Worm (Caenorhabditis elegans) whole organism, L1 larva: ENCODE data around the gene ilys-5.

Experiments
- ama-1 ChIP-seq: fragments of 150-350 bp; optimal IDR thresholded peaks from 2 replicates; lab custom pipeline; 2014
- blmp-1 ChIP-seq: fragments of 150-350 bp; optimal IDR thresholded peaks from 2 replicates; lab custom pipeline; 2014; ENCODE audit warnings: missing biosample characterization, missing genetic modification characterization
- ceh-63 ChIP-seq: fragments of 200-800 bp; sonication (Bioruptor generic); optimal IDR thresholded peaks from 2 replicates; lab custom pipeline; 2018; ENCODE audit warnings: mild to moderate bottlenecking, missing genetic modification characterization, missing compliant biosample characterization
- ceh-88 ChIP-seq: fragments of 200-800 bp; sonication (Bioruptor generic); IDR thresholded peaks from 2 replicates; pipeline ENCODE4 v1.3.6; 2022; ENCODE audit warnings: missing genetic modification characterization, missing compliant biosample characterization
- dsc-1 ChIP-seq: sonication (generic microtip); optimal IDR thresholded peaks from 2 replicates; lab custom pipeline; 2016; ENCODE audit warnings: mild to moderate bottlenecking, missing genetic modification characterization, missing compliant biosample characterization
- efl-3 ChIP-seq: fragments of 200-800 bp; sonication (Bioruptor generic); optimal IDR thresholded peaks from 2 replicates; lab custom pipeline; 2018; ENCODE audit warnings: mild to moderate bottlenecking, missing genetic modification characterization, missing compliant biosample characterization
- egl-27 ChIP-seq, 2 experiments: fragments of 150-350 bp in 1 of 2; sonication (generic microtip); optimal IDR thresholded peaks; 3 replicates each; lab custom pipeline; 2017 to 2018; ENCODE audit warnings: missing biosample characterization in 2 of 2, missing genetic modification characterization in 2 of 2, missing genetic modification reagents in 2 of 2
- elt-2 ChIP-seq: sonication (generic microtip); optimal IDR thresholded peaks from 2 replicates; lab custom pipeline; 2016; ENCODE audit warnings: missing genetic modification characterization, mild to moderate bottlenecking, inconsistent platforms, missing compliant biosample characterization, missing genetic modification reagents
- elt-3 ChIP-seq, 6 experiments: fragments of 150-350 bp in 1 of 6; sonication (generic microtip); optimal IDR thresholded peaks; 2 replicates each; lab custom pipeline; 2017 to 2018; ENCODE audit warnings: missing biosample characterization in 6 of 6, missing genetic modification characterization in 6 of 6, inconsistent platforms in 1 of 6
- fkh-4 ChIP-seq: sonication (generic microtip); optimal IDR thresholded peaks from 2 replicates; lab custom pipeline; 2016; ENCODE audit warnings: missing compliant biosample characterization, missing genetic modification characterization, borderline replicate concordance
- fkh-8 ChIP-seq: sonication (generic microtip); optimal IDR thresholded peaks from 2 replicates; lab custom pipeline; 2016; ENCODE audit warnings: mild to moderate bottlenecking, missing genetic modification characterization, missing compliant biosample characterization
- hlh-4 ChIP-seq: sonication (generic microtip); optimal IDR thresholded peaks from 2 replicates; lab custom pipeline; 2016; ENCODE audit warnings: mild to moderate bottlenecking, missing genetic modification characterization, missing compliant biosample characterization
- lin-14 ChIP-seq: fragments of 200-800 bp; sonication (Bioruptor generic); optimal IDR thresholded peaks from 2 replicates; lab custom pipeline; 2018; ENCODE audit warnings: mild to moderate bottlenecking, missing genetic modification characterization, moderate library complexity, missing compliant biosample characterization
- lin-35 ChIP-seq, 2 experiments: fragments of 150-350 bp; optimal IDR thresholded peaks; 2 replicates each; lab custom pipeline; 2014; ENCODE audit warnings: missing biosample characterization in 2 of 2, missing genetic modification characterization in 2 of 2, missing genetic modification reagents in 2 of 2
- mdl-1 ChIP-seq, 2 experiments: fragments of 150-350 bp; optimal IDR thresholded peaks; 2 replicates each; lab custom pipeline; 2014 to 2017; ENCODE audit warnings: missing biosample characterization in 2 of 2, missing genetic modification characterization in 2 of 2, inconsistent platforms in 1 of 2
- nhr-11 ChIP-seq: fragments of 150-350 bp; optimal IDR thresholded peaks from 2 replicates; lab custom pipeline; 2014; ENCODE audit warnings: missing biosample characterization, missing genetic modification characterization
- nhr-19 ChIP-seq: fragments of 200-800 bp; sonication (Bioruptor generic); conservative IDR thresholded peaks from 2 replicates; pipeline ENCODE4 v1.3.6; 2022; ENCODE audit warnings: missing genetic modification characterization, missing compliant biosample characterization
- nhr-20 ChIP-seq: sonication (generic microtip); optimal IDR thresholded peaks from 2 replicates; lab custom pipeline; 2016; ENCODE audit warnings: mild to moderate bottlenecking, missing genetic modification characterization, missing compliant biosample characterization
- nhr-28 ChIP-seq: fragments of 150-350 bp; optimal IDR thresholded peaks from 2 replicates; lab custom pipeline; 2014; ENCODE audit warnings: missing biosample characterization, missing genetic modification characterization
- nhr-47 ChIP-seq: sonication (generic microtip); optimal IDR thresholded peaks from 2 replicates; lab custom pipeline; 2016; ENCODE audit warnings: mild to moderate bottlenecking, missing genetic modification characterization, moderate library complexity, missing compliant biosample characterization
- nhr-71 ChIP-seq: sonication (generic microtip); optimal IDR thresholded peaks from 2 replicates; lab custom pipeline; 2016; ENCODE audit warnings: mild to moderate bottlenecking, missing genetic modification characterization, moderate library complexity, missing compliant biosample characterization
- nhr-84 ChIP-seq: sonication (generic microtip); optimal IDR thresholded peaks from 2 replicates; lab custom pipeline; 2017; ENCODE audit warnings: missing biosample characterization, missing genetic modification characterization
- nhr-90 ChIP-seq: sonication (generic microtip); optimal IDR thresholded peaks from 2 replicates; lab custom pipeline; 2016; ENCODE audit warnings: mild to moderate bottlenecking, missing genetic modification characterization, missing compliant biosample characterization; ENCODE audit not compliant: poor library complexity
- pag-3 ChIP-seq: sonication (generic microtip); optimal IDR thresholded peaks from 2 replicates; lab custom pipeline; 2017; ENCODE audit warnings: missing genetic modification characterization, mild to moderate bottlenecking, missing compliant biosample characterization, antibody characterized with exemption, borderline replicate concordance; ENCODE audit not compliant: insufficient read depth
- pax-3 ChIP-seq: fragments of 200-800 bp; sonication (Bioruptor generic); optimal IDR thresholded peaks from 2 replicates; lab custom pipeline; 2018; ENCODE audit warnings: mild to moderate bottlenecking, missing genetic modification characterization, moderate library complexity, missing compliant biosample characterization
- rnt-1 ChIP-seq: sonication (generic microtip); optimal IDR thresholded peaks from 2 replicates; lab custom pipeline; 2016; ENCODE audit warnings: mild to moderate bottlenecking, missing genetic modification characterization, moderate library complexity, missing compliant biosample characterization
- sox-4 ChIP-seq: sonication (generic microtip); optimal IDR thresholded peaks from 2 replicates; lab custom pipeline; 2016; ENCODE audit warnings: missing genetic modification characterization, missing compliant biosample characterization
- tlp-1 ChIP-seq: fragments of 150-350 bp; optimal IDR thresholded peaks from 2 replicates; lab custom pipeline; 2014; ENCODE audit warnings: missing biosample characterization, missing genetic modification characterization
- unc-130 ChIP-seq: fragments of 150-350 bp; optimal IDR thresholded peaks from 2 replicates; lab custom pipeline; 2017; ENCODE audit warnings: missing biosample characterization, missing genetic modification characterization, inconsistent platforms
- unc-30 ChIP-seq: sonication (generic microtip); optimal IDR thresholded peaks from 2 replicates; lab custom pipeline; 2017; ENCODE audit warnings: missing biosample characterization, missing genetic modification characterization
- unc-86 ChIP-seq: sonication (generic microtip); optimal IDR thresholded peaks from 2 replicates; lab custom pipeline; 2016; ENCODE audit warnings: missing genetic modification characterization, missing compliant biosample characterization
- vab-15 ChIP-seq: sonication (generic microtip); optimal IDR thresholded peaks from 2 replicates; lab custom pipeline; 2017; ENCODE audit warnings: missing genotype, mild to moderate bottlenecking, missing genetic modification characterization, missing compliant biosample characterization
- xbp-1 ChIP-seq: sonication (generic microtip); optimal IDR thresholded peaks from 2 replicates; lab custom pipeline; 2016; ENCODE audit warnings: missing genetic modification characterization, missing compliant biosample characterization
- zag-1 ChIP-seq: fragments of 150-350 bp; optimal IDR thresholded peaks from 2 replicates; lab custom pipeline; 2014; ENCODE audit warnings: missing biosample characterization, missing genetic modification characterization
- ztf-11 ChIP-seq, 2 experiments: sonication (generic microtip); optimal IDR thresholded peaks; 2 replicates each; lab custom pipeline; 2016 to 2017; ENCODE audit warnings: missing genetic modification characterization in 2 of 2, missing biosample characterization in 1 of 2, missing compliant biosample characterization in 1 of 2

ilys-5 gene

ce11 chrX:6536701-6537279 lies at the start of gene ilys-5:
Gene ilys-5, minus strand, starts transcription at chrX:6536840.
- peak; percentile 39 for TF ChIP-seq sox-4 (tag; lab: Kevin White, UChicago)
- TF ChIP-seq ama-1 (lab: Kevin White, UChicago) = no peak
- TF ChIP-seq nhr-90 (tag; lab: Kevin White, UChicago) = no peak
- TF ChIP-seq fkh-8 = peak; percentile 54
- no peak for TF ChIP-seq egl-27 (tag; optimal IDR thresholded peaks at IDR 0.05; lab: Kevin White, UChicago)
- TF ChIP-seq elt-2 = peak; percentile 71
- TF ChIP-seq nhr-28 (tag; lab: Kevin White, UChicago) = no peak
- peak; percentile 96 for TF ChIP-seq dsc-1 (tag; lab: Kevin White, UChicago)
- TF ChIP-seq fkh-4 (tag; lab: Kevin White, UChicago) = no peak
- TF ChIP-seq unc-86 (tag; lab: Kevin White, UChicago) = no peak
- TF ChIP-seq nhr-71 (tag; lab: Kevin White, UChicago) = peak; percentile 4
- no peak for TF ChIP-seq vab-15 (tag; lab: Kevin White, UChicago)
- TF ChIP-seq nhr-47 (tag; lab: Kevin White, UChicago) = peak; percentile 23
- no peak for TF ChIP-seq nhr-84 (tag; lab: Kevin White, UChicago)
- no peak for TF ChIP-seq zag-1
- no peak for TF ChIP-seq nhr-20
- TF ChIP-seq xbp-1 (tag; lab: Kevin White, UChicago) = no peak
- no peak for TF ChIP-seq blmp-1 (tag; lab: Kevin White, UChicago)
- TF ChIP-seq efl-3 (GFP tag; lab: Kevin White, UChicago) = no peak
- TF ChIP-seq tlp-1 (tag; lab: Kevin White, UChicago) = no peak
- peak; percentile 57 for TF ChIP-seq pax-3 (tag; lab: Kevin White, UChicago)

ce11 chrX:6583385-6583784 lies 46.7 kb upstream of the ilys-5 start:
- no peak for TF ChIP-seq nhr-20
- TF ChIP-seq elt-3 (tag; optimal IDR thresholded peaks at IDR 0.05; lab: Kevin White, UChicago) = no peak
- no peak for TF ChIP-seq lin-35 (GFP tag; optimal IDR thresholded peaks at IDR 0.05; lab: Kevin White, UChicago)
- no peak for TF ChIP-seq hlh-4 (tag; lab: Kevin White, UChicago)
- TF ChIP-seq ceh-88 = no peak
- TF ChIP-seq ztf-11 (tag; optimal IDR thresholded peaks at IDR 0.05; lab: Kevin White, UChicago) = no peak
- TF ChIP-seq nhr-47 (tag; lab: Kevin White, UChicago) = no peak
- no peak for TF ChIP-seq fkh-4 (tag; lab: Kevin White, UChicago)

- TF ChIP-seq pag-3 = peak; percentile 45
- TF ChIP-seq lin-14 (GFP tag; lab: Kevin White, UChicago) = peak; percentile 43
- TF ChIP-seq nhr-11 = no peak
- TF ChIP-seq nhr-47 (tag; lab: Kevin White, UChicago) = no peak
- TF ChIP-seq ceh-63 (GFP tag; lab: Kevin White, UChicago) = no peak
- TF ChIP-seq rnt-1 = peak; percentile 29
- peak; percentile 3 for TF ChIP-seq nhr-71 (tag; lab: Kevin White, UChicago)
- TF ChIP-seq unc-130 = no peak
- no peak for TF ChIP-seq mdl-1 (tag; optimal IDR thresholded peaks at IDR 0.05; lab: Kevin White, UChicago)
- TF ChIP-seq nhr-19 (GFP tag; lab: Robert Waterston, UW) = no peak
These were observed 39.4 kb upstream of the ilys-5 start for ce11 chrX:6575992-6576391.

ce11 chrX:6572987-6573386 lies 36.3 kb upstream of the ilys-5 start:
- no peak for TF ChIP-seq vab-15 (tag; lab: Kevin White, UChicago)
- TF ChIP-seq unc-30 (tag; lab: Kevin White, UChicago) = no peak
- no peak for TF ChIP-seq nhr-19 (GFP tag; lab: Robert Waterston, UW)
- TF ChIP-seq nhr-11 = no peak
- no peak for TF ChIP-seq unc-130
